Fruit fly (Drosophila melanogaster) whole organism, pupa: ENCODE results near the gene CG43137.

Experiments used
- CG10348 ChIP-seq: fragments of 200-800 bp; sonication (Bioruptor generic); IDR thresholded peaks from 2 replicates; pipeline ENCODE4 v1.3.6; 2022; ENCODE audit warnings: missing biosample characterization, missing genetic modification characterization
- CG12605 ChIP-seq: fragments of 200-800 bp; sonication (Bioruptor generic); IDR thresholded peaks from 2 replicates; pipeline ENCODE4 v1.3.6; 2022; ENCODE audit warnings: missing biosample characterization, missing genetic modification characterization
- CG13204 ChIP-seq: fragments of 200-800 bp; sonication (Bioruptor generic); optimal IDR thresholded peaks from 2 replicates; lab custom pipeline; 2018; ENCODE audit warnings: missing biosample characterization, mild to moderate bottlenecking, missing genetic modification characterization, moderate library complexity
- CG14655 ChIP-seq: fragments of 200-800 bp; sonication (Bioruptor generic); optimal IDR thresholded peaks from 3 replicates; lab custom pipeline; 2017; ENCODE audit warnings: mild to moderate bottlenecking, missing biosample characterization, missing genetic modification reagents, missing genetic modification characterization
- CG15710 ChIP-seq: fragments of 200-800 bp; sonication (Bioruptor generic); optimal IDR thresholded peaks from 2 replicates; lab custom pipeline; 2018; ENCODE audit warnings: missing biosample characterization, mild to moderate bottlenecking, missing genetic modification characterization, moderate library complexity
- CG17806 ChIP-seq: fragments of 200-800 bp; sonication (Bioruptor generic); optimal IDR thresholded peaks from 2 replicates; lab custom pipeline; 2018; ENCODE audit warnings: missing biosample characterization, mild to moderate bottlenecking, missing genetic modification characterization, moderate library complexity
- CG32121 ChIP-seq: fragments of 200-800 bp; sonication (Bioruptor generic); IDR thresholded peaks from 2 replicates; pipeline ENCODE4 v1.3.6; 2022; ENCODE audit warnings: missing biosample characterization, missing genetic modification characterization
- CG34367 ChIP-seq: fragments of 200-800 bp; sonication (Bioruptor generic); optimal IDR thresholded peaks from 2 replicates; lab custom pipeline; 2018; ENCODE audit warnings: missing biosample characterization, mild to moderate bottlenecking, missing genetic modification characterization
- CG4496 ChIP-seq: fragments of 200-800 bp; sonication (Bioruptor generic); IDR thresholded peaks from 3 replicates; pipeline ENCODE4 v1.3.6; 2022; ENCODE audit warnings: missing biosample characterization, missing genetic modification characterization
- CG8159 ChIP-seq: fragments of 200-800 bp; sonication (Bioruptor generic); optimal IDR thresholded peaks from 3 replicates; lab custom pipeline; 2018; ENCODE audit warnings: missing biosample characterization, mild to moderate bottlenecking, missing genetic modification characterization, moderate library complexity
- CG8301 ChIP-seq: fragments of 200-800 bp; sonication (Bioruptor generic); optimal IDR thresholded peaks from 2 replicates; lab custom pipeline; 2018; ENCODE audit warnings: missing biosample characterization, mild to moderate bottlenecking, missing genetic modification characterization
- CG9948 ChIP-seq: fragments of 200-800 bp; sonication (Bioruptor generic); optimal IDR thresholded peaks from 2 replicates; lab custom pipeline; 2018; ENCODE audit warnings: missing biosample characterization, mild to moderate bottlenecking, missing genetic modification characterization, moderate library complexity
- D1 ChIP-seq: fragments of 200-800 bp; sonication (Bioruptor generic); optimal IDR thresholded peaks from 2 replicates; lab custom pipeline; 2018; ENCODE audit warnings: missing biosample characterization, mild to moderate bottlenecking, missing genetic modification characterization, moderate library complexity
- EcR ChIP-seq: fragments of 200-800 bp; sonication (Bioruptor generic); optimal IDR thresholded peaks from 3 replicates; lab custom pipeline; 2019; ENCODE audit warnings: missing biosample characterization, missing genetic modification characterization, mild to moderate bottlenecking, moderate library complexity, missing genetic modification reagents
- Ets98B ChIP-seq: fragments of 200-800 bp; sonication (Bioruptor generic); IDR thresholded peaks from 2 replicates; pipeline ENCODE4 v1.3.6; 2022; ENCODE audit warnings: missing biosample characterization, missing genetic modification characterization
- Pif1A ChIP-seq: fragments of 200-800 bp; sonication (Bioruptor generic); optimal IDR thresholded peaks from 3 replicates; lab custom pipeline; 2016; ENCODE audit warnings: missing biosample characterization, missing genetic modification characterization
- Pif1B ChIP-seq: fragments of 200-800 bp; sonication (Bioruptor generic); optimal IDR thresholded peaks from 3 replicates; lab custom pipeline; 2016; ENCODE audit warnings: missing biosample characterization, missing genetic modification characterization
- Snoo ChIP-seq: fragments of 200-800 bp; sonication (Bioruptor generic); optimal IDR thresholded peaks from 3 replicates; lab custom pipeline; 2017; ENCODE audit warnings: missing biosample characterization, mild to moderate bottlenecking, missing genetic modification characterization, inconsistent platforms
- fd96Ca ChIP-seq: fragments of 200-800 bp; sonication (Bioruptor generic); IDR thresholded peaks from 3 replicates; pipeline ENCODE4 v1.3.6; 2022; ENCODE audit warnings: missing biosample characterization, missing genetic modification characterization
- gl ChIP-seq: fragments of 200-800 bp; sonication (Bioruptor generic); optimal IDR thresholded peaks from 2 replicates; lab custom pipeline; 2018; ENCODE audit warnings: missing biosample characterization, mild to moderate bottlenecking, missing genetic modification characterization
- rn ChIP-seq: fragments of 200-800 bp; sonication (Bioruptor generic); IDR thresholded peaks from 2 replicates; pipeline ENCODE4 v1.3.6; 2022; ENCODE audit warnings: missing biosample characterization, missing genetic modification characterization

Gene CG43137

dm6 chrX:5879543-5879943, 14.6 kb upstream of the CG43137 start, which contains the start of the genes Usp30 and CG16721:
TSS of gene Usp30 (minus strand) at chrX:5879787.
TSS of gene CG16721 (plus strand) at chrX:5879869.
- TF ChIP-seq CG15710 (tag; lab: Kevin White, UChicago) (peak; percentile 24), CG8159 (tag; lab: Kevin White, UChicago) (peak; percentile 22), CG17806 (tag; lab: Kevin White, UChicago) (no peak), CG9948 (tag; lab: Kevin White, UChicago) (no peak), CG12605 (no peak), CG4496 (GFP tag; lab: Robert Waterston, UW) (peak; percentile 54; the same call in 2 of the 3 replicates), rn (GFP tag; lab: Robert Waterston, UW) (no peak), Pif1B (GFP tag; lab: Kevin White, UChicago) (no peak), Pif1A (GFP tag; lab: Kevin White, UChicago) (no peak), Snoo (peak; percentile 13), CG32121 (peak; percentile 48; the same call in 1 of the 2 replicates), CG14655 (GFP tag; lab: Kevin White, UChicago) (no peak), fd96Ca (GFP tag; lab: Robert Waterston, UW) (0 out of 3 replicates have a peak, but pooled peaks have one; percentile 21), gl (no peak), Ets98B (no peak)

DNA sequence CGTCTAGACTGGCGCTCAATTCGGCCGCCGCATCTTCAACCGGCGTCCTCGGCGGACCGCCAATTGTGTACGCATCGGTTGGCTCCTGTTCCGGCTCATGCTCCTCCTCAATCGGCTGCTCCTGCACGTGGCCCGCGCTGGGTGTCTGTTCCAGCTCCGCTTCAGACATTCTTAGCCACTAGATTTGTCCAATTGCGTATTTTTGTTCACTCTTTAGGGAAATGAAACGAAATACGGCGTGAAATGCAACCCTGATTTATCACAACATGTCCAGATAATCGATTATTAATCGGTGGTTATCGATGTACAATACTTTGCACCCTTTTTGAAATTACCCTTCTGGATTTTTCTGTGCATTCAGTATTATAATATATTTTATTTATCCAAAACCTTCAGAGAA, 11.6 kb upstream of the CG43137 start, which contains the start of gene mof:
Gene mof, minus strand, starts transcription at position 270 of the 400 bp plus-strand sequence.
- TF ChIP-seq CG32121 (no peak), CG10348 (GFP tag; lab: Robert Waterston, UW) (no peak), EcR (GFP tag; lab: Kevin White, UChicago) (no peak), CG12605 (no peak), Snoo (no peak), CG17806 (tag; lab: Kevin White, UChicago) (no peak), Pif1B (GFP tag; lab: Kevin White, UChicago) (no peak), CG8301 (tag; lab: Kevin White, UChicago) (no peak)

- TF ChIP-seq CG17806 (tag; lab: Kevin White, UChicago) (peak; percentile 9), gl (no peak), CG12605 (no peak), CG13204 (GFP tag; lab: Kevin White, UChicago) (no peak)
- TF ChIP-seq, all 21 proteins: peak for 1
Observed at dm6 chrX:5873164-5873563, 8.2 kb upstream of the CG43137 start, which contains the start of gene GAA1. TSS of gene GAA1 (minus strand) at chrX:5873357.

- no peak for TF ChIP-seq CG8159 (tag; lab: Kevin White, UChicago)
- TF ChIP-seq D1 = no peak
- no peak for TF ChIP-seq CG34367 (tag; lab: Kevin White, UChicago)
- TF ChIP-seq Ets98B = no peak
- no peak for TF ChIP-seq Pif1B (GFP tag; lab: Kevin White, UChicago)
- no peak for TF ChIP-seq CG17806 (tag; lab: Kevin White, UChicago)
Observed at dm6 chrX:5868795-5869194, 3.8 kb upstream of the CG43137 start, which contains the start of gene CG15764. TSS of gene CG15764 (plus strand) at chrX:5869095.

- TF ChIP-seq fd96Ca (GFP tag; lab: Robert Waterston, UW) (peak; percentile 48; the same call in 1 of the 3 replicates), rn (GFP tag; lab: Robert Waterston, UW) (no peak), CG4496 (GFP tag; lab: Robert Waterston, UW) (peak; percentile 56; the same call in 1 of the 3 replicates)
Observed at dm6 chrX:5866095-5866494, 1.1 kb upstream of the CG43137 start.

- no peak for TF ChIP-seq D1
- no peak for TF ChIP-seq gl
- no peak for TF ChIP-seq Snoo
- TF ChIP-seq Ets98B = no peak
- no peak for TF ChIP-seq CG14655 (GFP tag; lab: Kevin White, UChicago)
- TF ChIP-seq EcR (GFP tag; lab: Kevin White, UChicago) = no peak
- no peak for TF ChIP-seq Pif1B (GFP tag; lab: Kevin White, UChicago)
- no peak for TF ChIP-seq CG32121
- no peak for TF ChIP-seq CG4496 (GFP tag; lab: Robert Waterston, UW)
- TF ChIP-seq CG10348 (GFP tag; lab: Robert Waterston, UW) = no peak
- no peak for TF ChIP-seq CG12605
- no peak for TF ChIP-seq CG15710 (tag; lab: Kevin White, UChicago)
- TF ChIP-seq Pif1A (GFP tag; lab: Kevin White, UChicago) = no peak
- TF ChIP-seq CG13204 (GFP tag; lab: Kevin White, UChicago) = no peak
- TF ChIP-seq CG8301 (tag; lab: Kevin White, UChicago) = no peak
- no peak for TF ChIP-seq CG9948 (tag; lab: Kevin White, UChicago)
- TF ChIP-seq fd96Ca (GFP tag; lab: Robert Waterston, UW) = no peak
- TF ChIP-seq CG17806 (tag; lab: Kevin White, UChicago) = no peak
- TF ChIP-seq, all 21 proteins: peak for 0
Observed at dm6 chrX:5853461-5853860, 11.5 kb downstream of the CG43137 start, which contains the start of gene CG43136. TSS of gene CG43136 (plus strand) at chrX:5853761.

DNA sequence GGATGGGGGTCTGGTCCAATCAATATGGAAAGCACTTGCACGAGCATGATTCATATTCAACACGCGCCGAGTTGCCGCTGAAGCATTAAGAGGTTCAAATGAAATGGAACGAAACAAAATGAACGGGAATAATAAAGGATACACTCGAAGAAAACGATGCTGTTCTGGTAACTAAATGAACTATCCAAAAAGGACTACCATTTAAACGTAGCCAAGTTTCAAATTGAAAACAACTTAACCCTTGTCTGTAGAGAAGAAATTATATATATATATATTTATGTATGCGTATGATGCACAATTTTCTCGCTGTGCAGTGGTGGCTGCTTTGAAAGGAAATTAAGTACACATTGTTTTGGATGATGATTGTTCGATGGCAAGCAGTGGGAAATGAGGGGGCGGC, 12.3 kb downstream of the CG43137 start:
- peak; percentile 3 for TF ChIP-seq CG8159 (tag; lab: Kevin White, UChicago)
- TF ChIP-seq EcR (GFP tag; lab: Kevin White, UChicago) = no peak
